Fruit fly (Drosophila melanogaster) whole organism, prepupa: ENCODE data around the gene CG32554.

Experiments used
- Blimp-1 ChIP-seq: fragments of 200-800 bp; sonication (Bioruptor generic); optimal IDR thresholded peaks from 3 replicates; lab custom pipeline; 2017; ENCODE audit warnings: missing biosample characterization, missing genetic modification characterization, mild to moderate bottlenecking, moderate library complexity, missing genetic modification reagents
- CG10631 ChIP-seq: fragments of 200-800 bp; sonication (Bioruptor generic); optimal IDR thresholded peaks from 2 replicates; lab custom pipeline; 2016; ENCODE audit warnings: missing biosample characterization, missing genetic modification characterization
- CG10669 ChIP-seq: fragments of 200-800 bp; sonication (Bioruptor generic); optimal IDR thresholded peaks from 3 replicates; lab custom pipeline; 2018; ENCODE audit warnings: missing biosample characterization, mild to moderate bottlenecking, missing genetic modification characterization, moderate library complexity
- CG15336 ChIP-seq: fragments of 200-800 bp; sonication (Bioruptor generic); IDR thresholded peaks from 2 replicates; pipeline ENCODE4 v1.3.6; 2022; ENCODE audit warnings: missing biosample characterization, missing genetic modification characterization
- CG16779 ChIP-seq: fragments of 200-800 bp; sonication (Bioruptor generic); optimal IDR thresholded peaks from 3 replicates; lab custom pipeline; 2017; ENCODE audit warnings: missing biosample characterization, mild to moderate bottlenecking, missing genetic modification characterization
- CG3032 ChIP-seq: fragments of 200-800 bp; optimal IDR thresholded peaks from 2 replicates; lab custom pipeline; 2019; ENCODE audit warnings: missing biosample characterization, mild to moderate bottlenecking, missing genetic modification characterization, moderate library complexity
- CG34406 ChIP-seq: fragments of 200-800 bp; sonication (Bioruptor generic); optimal IDR thresholded peaks from 3 replicates; lab custom pipeline; 2016; ENCODE audit warnings: missing biosample characterization, missing genetic modification characterization
- CG6163 ChIP-seq: fragments of 200-800 bp; sonication (Bioruptor generic); IDR thresholded peaks from 3 replicates; pipeline ENCODE4 v1.3.6; 2022; ENCODE audit warnings: missing biosample characterization, missing genetic modification characterization
- CG6808 ChIP-seq: fragments of 200-800 bp; sonication (Bioruptor generic); optimal IDR thresholded peaks from 3 replicates; lab custom pipeline; 2017; ENCODE audit warnings: missing biosample characterization, missing genetic modification characterization, mild to moderate bottlenecking, moderate library complexity, missing genetic modification reagents
- CG6854 ChIP-seq: fragments of 200-800 bp; sonication (Bioruptor generic); optimal IDR thresholded peaks from 2 replicates; lab custom pipeline; 2017; ENCODE audit warnings: missing biosample characterization, mild to moderate bottlenecking, missing genetic modification characterization
- CG7368 ChIP-seq: fragments of 200-800 bp; sonication (Bioruptor generic); optimal IDR thresholded peaks from 3 replicates; lab custom pipeline; 2016; ENCODE audit warnings: missing biosample characterization, missing genetic modification characterization
- CG8119 ChIP-seq: fragments of 200-800 bp; sonication (Bioruptor generic); IDR thresholded peaks from 3 replicates; pipeline ENCODE4 v1.3.6; 2022; ENCODE audit warnings: missing biosample characterization, missing genetic modification characterization
- CG8319 ChIP-seq: fragments of 200-800 bp; sonication (Bioruptor generic); optimal IDR thresholded peaks from 3 replicates; lab custom pipeline; 2016; ENCODE audit warnings: missing biosample characterization, missing genetic modification characterization
- CG8632 ChIP-seq: fragments of 200-800 bp; sonication (Bioruptor generic); optimal IDR thresholded peaks from 3 replicates; lab custom pipeline; 2016; ENCODE audit warnings: missing biosample characterization, missing genetic modification characterization
- CG9139 ChIP-seq: fragments of 200-800 bp; sonication (Bioruptor generic); optimal IDR thresholded peaks from 3 replicates; lab custom pipeline; 2017; ENCODE audit warnings: missing biosample characterization, mild to moderate bottlenecking, missing genetic modification characterization
- Eip78C ChIP-seq: fragments of 200-800 bp; sonication (Bioruptor generic); peaks from one replicate; lab custom pipeline; 2016; ENCODE audit warnings: missing biosample characterization, missing genetic modification characterization
- Eip93F ChIP-seq: fragments of 200-800 bp; sonication (Bioruptor generic); optimal IDR thresholded peaks from 2 replicates; lab custom pipeline; 2016; ENCODE audit warnings: missing biosample characterization, mild to moderate bottlenecking, missing genetic modification characterization
- Ets21C ChIP-seq: fragments of 200-800 bp; sonication (Bioruptor generic); optimal IDR thresholded peaks from 3 replicates; lab custom pipeline; 2016; ENCODE audit warnings: missing biosample characterization, missing genetic modification characterization
- Ets96B ChIP-seq: fragments of 200-800 bp; optimal IDR thresholded peaks from 2 replicates; lab custom pipeline; 2019; ENCODE audit warnings: missing biosample characterization, mild to moderate bottlenecking, missing genetic modification characterization, moderate library complexity
- Hr38 ChIP-seq: sonication (Bioruptor generic); optimal IDR thresholded peaks from 2 replicates; lab custom pipeline; 2016; ENCODE audit warnings: missing biosample characterization, missing genetic modification characterization
- Met ChIP-seq: fragments of 200-800 bp; sonication (Bioruptor generic); optimal IDR thresholded peaks from 3 replicates; lab custom pipeline; 2016; ENCODE audit warnings: missing biosample characterization, missing genetic modification characterization
- OdsH ChIP-seq: fragments of 200-800 bp; sonication (Bioruptor generic); optimal IDR thresholded peaks from 3 replicates; lab custom pipeline; 2016; ENCODE audit warnings: missing biosample characterization, missing genetic modification characterization
- Sox102F ChIP-seq: fragments of 200-800 bp; sonication (Bioruptor generic); optimal IDR thresholded peaks from 2 replicates; lab custom pipeline; 2016; ENCODE audit warnings: missing biosample characterization, mild to moderate bottlenecking, missing genetic modification characterization
- Sox14 ChIP-seq: fragments of 200-800 bp; sonication (Bioruptor generic); optimal IDR thresholded peaks from 3 replicates; lab custom pipeline; 2016; ENCODE audit warnings: missing biosample characterization, missing genetic modification characterization
- achi ChIP-seq: fragments of 200-800 bp; sonication (Bioruptor generic); optimal IDR thresholded peaks from 3 replicates; lab custom pipeline; 2016; ENCODE audit warnings: missing biosample characterization, missing genetic modification characterization
- acj6 ChIP-seq: fragments of 200-800 bp; sonication (Bioruptor generic); optimal IDR thresholded peaks from 3 replicates; lab custom pipeline; 2016; ENCODE audit warnings: missing biosample characterization, missing genetic modification characterization
- cyc ChIP-seq: fragments of 200-800 bp; sonication (Bioruptor generic); optimal IDR thresholded peaks from 3 replicates; lab custom pipeline; 2016; ENCODE audit warnings: missing biosample characterization, missing genetic modification characterization
- dac ChIP-seq: fragments of 200-800 bp; sonication (Bioruptor generic); optimal IDR thresholded peaks from 2 replicates; lab custom pipeline; 2017; ENCODE audit warnings: missing biosample characterization, mild to moderate bottlenecking, missing genetic modification characterization
- eg ChIP-seq: fragments of 200-800 bp; sonication (Bioruptor generic); IDR thresholded peaks from 3 replicates; pipeline ENCODE4 v1.3.6; 2022; ENCODE audit warnings: missing biosample characterization, missing genetic modification characterization
- esn ChIP-seq: fragments of 200-800 bp; sonication (Bioruptor generic); optimal IDR thresholded peaks from 2 replicates; lab custom pipeline; 2016; ENCODE audit warnings: missing biosample characterization, mild to moderate bottlenecking, missing genetic modification characterization, moderate library complexity
- fkh ChIP-seq: fragments of 200-800 bp; sonication (Bioruptor generic); optimal IDR thresholded peaks from 3 replicates; lab custom pipeline; 2017; ENCODE audit warnings: missing biosample characterization, mild to moderate bottlenecking, missing genetic modification characterization, moderate library complexity
- net ChIP-seq: fragments of 200-800 bp; sonication (Bioruptor generic); optimal IDR thresholded peaks from 3 replicates; lab custom pipeline; 2016; ENCODE audit warnings: missing biosample characterization, missing genetic modification characterization
- salr ChIP-seq, 2 experiments: fragments of 200-800 bp; sonication (Bioruptor generic); optimal IDR thresholded peaks; 3 replicates each; lab custom pipeline; 2016 to 2018; ENCODE audit warnings: missing biosample characterization in 2 of 2, missing genetic modification characterization in 2 of 2, mild to moderate bottlenecking in 1 of 2
- spab ChIP-seq: fragments of 200-800 bp; sonication (Bioruptor generic); optimal IDR thresholded peaks from 2 replicates; lab custom pipeline; 2017; ENCODE audit warnings: missing biosample characterization, mild to moderate bottlenecking, missing genetic modification characterization, missing genetic modification reagents
- ss ChIP-seq, 2 experiments: fragments of 200-800 bp; sonication (Bioruptor generic); optimal IDR thresholded peaks; 2 replicates in 1 of 2; 3 replicates in 1 of 2; lab custom pipeline; 2017 to 2018; ENCODE audit warnings: mild to moderate bottlenecking in 2 of 2, missing biosample characterization in 2 of 2, missing genetic modification characterization in 2 of 2, moderate library complexity in 1 of 2
- svp ChIP-seq: fragments of 200-800 bp; sonication (Bioruptor generic); peaks from one replicate; lab custom pipeline; 2016; ENCODE audit warnings: missing biosample characterization, missing genetic modification characterization
- topi ChIP-seq: fragments of 200-800 bp; sonication (Bioruptor generic); optimal IDR thresholded peaks from 3 replicates; lab custom pipeline; 2016; ENCODE audit warnings: missing biosample characterization, missing genetic modification characterization
- vri ChIP-seq: fragments of 200-800 bp; sonication (Bioruptor generic); optimal IDR thresholded peaks from 3 replicates; lab custom pipeline; 2016; ENCODE audit warnings: missing biosample characterization, mild to moderate bottlenecking, missing genetic modification characterization

Gene CG32554

dm6 chrX:17806973-17807372 is 45.5 kb downstream of the CG32554 start (continued):
- peak; percentile 80 for TF ChIP-seq OdsH
- no peak for TF ChIP-seq CG16779 (tag; lab: Kevin White, UChicago)
- peak; percentile 71 for TF ChIP-seq svp (GFP tag; lab: Kevin White, UChicago)
- TF ChIP-seq topi (GFP tag; lab: Kevin White, UChicago): peak; percentile 33
- TF ChIP-seq CG34406 (GFP tag; lab: Kevin White, UChicago): peak; percentile 23
- peak; percentile 23 for TF ChIP-seq CG9139
- TF ChIP-seq Hr38: no peak
- peak; percentile 36 for TF ChIP-seq Met (GFP tag; lab: Kevin White, UChicago)
- peak; percentile 18 for TF ChIP-seq cyc
- TF ChIP-seq Sox14 (GFP tag; lab: Kevin White, UChicago): no peak
- TF ChIP-seq dac (GFP tag; lab: Kevin White, UChicago): no peak
- TF ChIP-seq Eip78C (GFP tag; lab: Kevin White, UChicago): peak; percentile 77
- peak; percentile 12 for TF ChIP-seq net (GFP tag; lab: Kevin White, UChicago)
- peak; percentile 7 for TF ChIP-seq Sox102F (GFP tag; lab: Kevin White, UChicago)
- no peak for TF ChIP-seq eg (GFP tag; lab: Robert Waterston, UW)
- TF ChIP-seq CG7368 (GFP tag; lab: Kevin White, UChicago): no peak
- no peak for TF ChIP-seq CG6854 (GFP tag; lab: Kevin White, UChicago)
- TF ChIP-seq Eip93F (GFP tag; lab: Kevin White, UChicago): no peak

dm6 chrX:17806335-17806734 is 46.1 kb downstream of the CG32554 start:
- peak; percentile 15 for TF ChIP-seq CG10669 (GFP tag; lab: Kevin White, UChicago)
- peak; percentile 74; the same call in 2 of the 3 replicates for TF ChIP-seq CG6163 (GFP tag; lab: Robert Waterston, UW)
- TF ChIP-seq salr (GFP tag; optimal IDR thresholded peaks at IDR 0.05; lab: Kevin White, UChicago): no peak
- TF ChIP-seq OdsH: peak; percentile 10
- TF ChIP-seq Blimp-1 (GFP tag; lab: Kevin White, UChicago): no peak
- peak; percentile 19 for TF ChIP-seq CG3032
- peak; percentile 39 for TF ChIP-seq spab (GFP tag; lab: Kevin White, UChicago)
- 0 out of 3 replicates have a peak, but pooled peaks have one; percentile 22 for TF ChIP-seq CG8119 (GFP tag; lab: Robert Waterston, UW)
- TF ChIP-seq achi (GFP tag; lab: Kevin White, UChicago): no peak
- TF ChIP-seq Ets96B (tag; lab: Kevin White, UChicago): peak; percentile 9
- TF ChIP-seq ss (GFP tag; optimal IDR thresholded peaks at IDR 0.05; lab: Kevin White, UChicago): peak; percentile 81 to 93
- no peak for TF ChIP-seq esn (GFP tag; lab: Kevin White, UChicago)
- TF ChIP-seq CG8319 (GFP tag; lab: Kevin White, UChicago): no peak
- TF ChIP-seq eg (GFP tag; lab: Robert Waterston, UW): 0 out of 3 replicates have a peak, but pooled peaks have one; percentile 28
- no peak for TF ChIP-seq CG8632
- TF ChIP-seq vri (GFP tag; lab: Kevin White, UChicago): no peak
- no peak for TF ChIP-seq Ets21C (GFP tag; lab: Kevin White, UChicago)
- TF ChIP-seq acj6 (GFP tag; lab: Kevin White, UChicago): no peak
- peak; percentile 71 for TF ChIP-seq CG6808 (GFP tag; lab: Kevin White, UChicago)
- peak; percentile 16 for TF ChIP-seq CG10631 (GFP tag; lab: Kevin White, UChicago)
- peak; percentile 77 for TF ChIP-seq CG9139
- no peak for TF ChIP-seq CG15336 (GFP tag; lab: Robert Waterston, UW)
- no peak for TF ChIP-seq CG7368 (GFP tag; lab: Kevin White, UChicago)
- TF ChIP-seq Eip93F (GFP tag; lab: Kevin White, UChicago): no peak
- TF ChIP-seq CG34406 (GFP tag; lab: Kevin White, UChicago): no peak
- TF ChIP-seq Eip78C (GFP tag; lab: Kevin White, UChicago): peak; percentile 24
- no peak for TF ChIP-seq fkh (GFP tag; lab: Kevin White, UChicago)
- TF ChIP-seq net (GFP tag; lab: Kevin White, UChicago): no peak

- TF ChIP-seq Eip78C (GFP tag; lab: Kevin White, UChicago) (peak; percentile 42), eg (GFP tag; lab: Robert Waterston, UW) (no peak)
These were observed 48.4 kb downstream of the CG32554 start for dm6 chrX:17804048-17804447.
